Fruit fly (Drosophila melanogaster): ENCODE measurements around the gene mRpL22.

The mRpL22 gene

DNA sequence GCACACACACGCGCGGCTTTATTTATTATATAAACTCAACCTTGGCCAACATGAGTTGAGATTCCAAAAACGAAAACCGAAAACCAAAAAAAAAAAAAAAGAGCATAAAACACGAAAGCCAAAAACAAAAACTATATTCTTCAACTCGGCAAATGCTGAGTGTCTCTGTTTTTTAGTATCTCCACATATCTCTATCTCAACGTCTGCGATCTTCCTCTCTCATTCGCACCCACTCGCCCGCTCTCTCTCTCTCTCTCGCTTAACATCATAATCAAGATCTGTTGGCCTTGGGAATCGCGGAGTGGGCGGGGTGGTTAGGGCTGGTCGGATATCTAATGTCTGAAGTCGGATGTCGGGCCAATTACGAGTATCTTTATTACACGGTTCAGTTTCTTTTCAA lies 3.5 kb upstream of the mRpL22 start (continued):
- TF ChIP-seq CG6683 (GFP tag; optimal IDR thresholded peaks at IDR 0.05) (no peak), Atf-2 (GFP tag; optimal IDR thresholded peaks at IDR 0.05) (no peak), caup (GFP tag; optimal IDR thresholded peaks at IDR 0.05; ENCODE audit: severe bottlenecking) (peak; percentile 34), z (GFP tag; IDR thresholded peaks at IDR 0.05) (peak; percentile 76; the same call in 2 of the 3 replicates)

dm6 chrX:16781055-16781454 lies 2.7 kb upstream of the mRpL22 start:
- TF ChIP-seq HLH54F (GFP tag; optimal IDR thresholded peaks at IDR 0.05) (peak; percentile 23), Med (GFP tag) (peak; percentile 88), cas (GFP tag; IDR thresholded peaks at IDR 0.05) (0 out of 2 replicates have a peak, but pooled peaks have one; percentile 41), CG17802 (tag; optimal IDR thresholded peaks at IDR 0.05) (peak; percentile 11), fd3F (GFP tag; optimal IDR thresholded peaks at IDR 0.05) (peak; percentile 16), lilli (GFP tag; optimal IDR thresholded peaks at IDR 0.05) (peak; percentile 38), CG11696 (GFP tag; IDR thresholded peaks at IDR 0.05) (peak; percentile 19; the same call in 1 of the 2 replicates), Oli (tag; optimal IDR thresholded peaks at IDR 0.05) (peak; percentile 8), ham (GFP tag; IDR thresholded peaks at IDR 0.05) (no peak), Sin3A (optimal IDR thresholded peaks at IDR 0.05) (no peak), Fer2 (tag; optimal IDR thresholded peaks at IDR 0.05) (no peak), her (GFP tag; optimal IDR thresholded peaks at IDR 0.05) (peak; percentile 13), CG7745 (tag; optimal IDR thresholded peaks at IDR 0.05) (no peak), ind (GFP tag; optimal IDR thresholded peaks at IDR 0.05) (peak; percentile 9), Antp (GFP tag; optimal IDR thresholded peaks at IDR 0.05) (peak; percentile 30), CG9609 (GFP tag; optimal IDR thresholded peaks at IDR 0.05) (peak; percentile 81), gem (tag; optimal IDR thresholded peaks at IDR 0.05) (peak; percentile 51), danr (GFP tag; IDR thresholded peaks at IDR 0.05) (no peak), insv (GFP tag; optimal IDR thresholded peaks at IDR 0.05) (no peak), Ets65A (GFP tag) (peak; percentile 90), H15 (GFP tag; IDR thresholded peaks at IDR 0.05) (0 out of 3 replicates have a peak, but pooled peaks have one; percentile 20), CG14965 (GFP tag; optimal IDR thresholded peaks at IDR 0.05; ENCODE audit: borderline replicate concordance) (no peak), CHES-1-like (GFP tag; optimal IDR thresholded peaks at IDR 0.05) (peak; percentile 45), Sry-δ (GFP tag; optimal IDR thresholded peaks at IDR 0.05) (no peak), scrt (GFP tag; optimal IDR thresholded peaks at IDR 0.05) (peak; percentile 16), CG13296 (GFP tag; optimal IDR thresholded peaks at IDR 0.05) (no peak), Hsf (GFP tag; optimal IDR thresholded peaks at IDR 0.05) (peak; percentile 0), zfh2 (GFP tag; optimal IDR thresholded peaks at IDR 0.05) (peak; percentile 41), CG16863 (GFP tag; optimal IDR thresholded peaks at IDR 0.05) (peak; percentile 43), CG17361 (GFP tag; IDR thresholded peaks at IDR 0.05) (0 out of 3 replicates have a peak, but pooled peaks have one; percentile 18), unpg (GFP tag; optimal IDR thresholded peaks at IDR 0.05) (peak; percentile 53), CG1529 (GFP tag; optimal IDR thresholded peaks at IDR 0.05) (no peak), CG9932 (GFP tag; IDR thresholded peaks at IDR 0.05) (peak; percentile 59; the same call in 1 of the 2 replicates), Ptx1 (GFP tag; IDR thresholded peaks at IDR 0.05) (0 out of 2 replicates have a peak, but pooled peaks have one; percentile 33), phol (tag; optimal IDR thresholded peaks at IDR 0.05) (peak; percentile 11), Fer1 (GFP tag; optimal IDR thresholded peaks at IDR 0.05) (peak; percentile 35), Atf6 (GFP tag; IDR thresholded peaks at IDR 0.05) (peak; percentile 59), CG30403 (GFP tag; optimal IDR thresholded peaks at IDR 0.05) (peak; percentile 6), CG15479 (GFP tag; optimal IDR thresholded peaks at IDR 0.05) (no peak), dati (GFP tag; IDR thresholded peaks at IDR 0.05) (no peak), Hr51 (GFP tag; optimal IDR thresholded peaks at IDR 0.05) (peak; percentile 21 to 45), CG6689 (GFP tag; IDR thresholded peaks at IDR 0.05) (peak; percentile 50; the same call in 1 of the 2 replicates), CG31365 (tag; optimal IDR thresholded peaks at IDR 0.05) (no peak), dysf (GFP tag; IDR thresholded peaks at IDR 0.05) (peak; percentile 61; the same call in 2 of the 3 replicates), CG7928 (GFP tag; optimal IDR thresholded peaks at IDR 0.05) (no peak), CG11398 (GFP tag; optimal IDR thresholded peaks at IDR 0.05) (peak; percentile 8)

All from whole organism, embryonic.